Worm (Caenorhabditis elegans) whole organism, L4 larva: ENCODE data around the gene F20D12.7.

Source experiments
- D1046.2 ChIP-seq: fragments of 200-800 bp; sonication (Bioruptor generic); IDR thresholded peaks from 2 replicates; pipeline ENCODE4 v1.3.6; 2022; ENCODE audit warnings: missing genetic modification characterization, missing compliant biosample characterization
- F26F4.8 ChIP-seq: fragments of 200-800 bp; sonication (Bioruptor generic); conservative IDR thresholded peaks from 2 replicates; pipeline ENCODE4 v1.3.6; 2022; ENCODE audit warnings: missing genetic modification characterization, missing compliant biosample characterization
- F37D6.2 ChIP-seq: sonication (generic microtip); optimal IDR thresholded peaks from 2 replicates; lab custom pipeline; 2016; ENCODE audit warnings: mild to moderate bottlenecking, missing genetic modification characterization, missing compliant biosample characterization
- F49E8.2 ChIP-seq: sonication (generic microtip); optimal IDR thresholded peaks from 2 replicates; lab custom pipeline; 2016; ENCODE audit warnings: missing compliant biosample characterization, mild to moderate bottlenecking, missing genetic modification characterization, borderline replicate concordance
- R02D3.7 ChIP-seq: fragments of 150-350 bp; sonication (generic microtip); optimal IDR thresholded peaks from 3 replicates; lab custom pipeline; 2014; ENCODE audit warnings: missing biosample characterization, missing genetic modification characterization
- T20F7.1 ChIP-seq: fragments of 200-800 bp; sonication (Bioruptor generic); optimal IDR thresholded peaks from 2 replicates; lab custom pipeline; 2018; ENCODE audit warnings: mild to moderate bottlenecking, missing genetic modification characterization, missing compliant biosample characterization
- Y5F2A.4 ChIP-seq: fragments of 200-800 bp; sonication (Bioruptor generic); optimal IDR thresholded peaks from 2 replicates; lab custom pipeline; 2018; ENCODE audit warnings: mild to moderate bottlenecking, missing genetic modification characterization, missing compliant biosample characterization
- Y75B8A.6 ChIP-seq: fragments of 200-800 bp; sonication (Bioruptor generic); IDR thresholded peaks from 2 replicates; pipeline ENCODE4 v1.3.6; 2022; ENCODE audit warnings: missing genetic modification reagents, missing genetic modification characterization, missing compliant biosample characterization
- aha-1 ChIP-seq: fragments of 150-350 bp; peaks from one replicate; lab custom pipeline; 2014; ENCODE audit warnings: missing biosample characterization, missing genetic modification characterization
- attf-4 ChIP-seq: sonication (generic microtip); optimal IDR thresholded peaks from 3 replicates; lab custom pipeline; 2017; ENCODE audit warnings: missing biosample characterization, missing genetic modification characterization
- ceh-20 ChIP-seq: fragments of 200-800 bp; sonication (Bioruptor generic); IDR thresholded peaks from 2 replicates; pipeline ENCODE4 v1.3.6; 2022; ENCODE audit warnings: missing genetic modification reagents, missing genetic modification characterization, missing compliant biosample characterization
- ceh-62 ChIP-seq: sonication (generic microtip); optimal IDR thresholded peaks from 2 replicates; lab custom pipeline; 2017; ENCODE audit warnings: missing biosample characterization, missing genetic modification characterization
- ceh-82 ChIP-seq: sonication (generic microtip); optimal IDR thresholded peaks from 2 replicates; lab custom pipeline; 2017; ENCODE audit warnings: missing biosample characterization, missing genetic modification characterization
- ctbp-1 ChIP-seq: fragments of 200-800 bp; sonication (Bioruptor generic); IDR thresholded peaks from 2 replicates; pipeline ENCODE4 v1.3.6; 2022; ENCODE audit warnings: missing genetic modification reagents, missing genetic modification characterization, missing compliant biosample characterization
- daf-19 ChIP-seq: fragments of 200-800 bp; sonication (Bioruptor generic); conservative IDR thresholded peaks from 2 replicates; pipeline ENCODE4 v1.3.6; 2022; ENCODE audit warnings: missing genetic modification characterization, missing compliant biosample characterization
- daf-8 ChIP-seq: fragments of 200-800 bp; sonication (Bioruptor generic); IDR thresholded peaks from 2 replicates; pipeline ENCODE4 v1.3.6; 2022; ENCODE audit warnings: missing genetic modification characterization, missing compliant biosample characterization
- dmd-8 ChIP-seq: fragments of 200-800 bp; sonication (Bioruptor generic); IDR thresholded peaks from 2 replicates; pipeline ENCODE4 v1.3.6; 2022; ENCODE audit warnings: missing genetic modification characterization, missing compliant biosample characterization
- dmd-9 ChIP-seq: fragments of 200-800 bp; sonication (Bioruptor generic); IDR thresholded peaks from 2 replicates; pipeline ENCODE4 v1.3.6; 2022; ENCODE audit warnings: missing genetic modification reagents, missing genetic modification characterization, missing compliant biosample characterization
- dve-1 ChIP-seq: sonication (generic microtip); optimal IDR thresholded peaks from 2 replicates; lab custom pipeline; 2017; ENCODE audit warnings: antibody characterized with exemption, mild to moderate bottlenecking, missing genetic modification characterization, missing compliant biosample characterization; ENCODE audit not compliant: insufficient read depth
- egl-27 ChIP-seq: sonication (generic microtip); optimal IDR thresholded peaks from 3 replicates; lab custom pipeline; 2017; ENCODE audit warnings: missing biosample characterization, missing genetic modification reagents, missing genetic modification characterization
- fos-1 ChIP-seq: fragments of 150-350 bp; optimal IDR thresholded peaks from 2 replicates; lab custom pipeline; 2014; ENCODE audit warnings: missing biosample characterization, missing genetic modification characterization
- hlh-11 ChIP-seq: fragments of 200-800 bp; sonication (Bioruptor generic); optimal IDR thresholded peaks from 2 replicates; lab custom pipeline; 2018; ENCODE audit warnings: mild to moderate bottlenecking, missing genetic modification characterization, missing compliant biosample characterization
- hlh-30 ChIP-seq: sonication (generic microtip); optimal IDR thresholded peaks from 2 replicates; lab custom pipeline; 2017; ENCODE audit warnings: antibody characterized with exemption, mild to moderate bottlenecking, missing genetic modification characterization, missing compliant biosample characterization; ENCODE audit not compliant: insufficient read depth
- hmg-1.1 ChIP-seq: fragments of 200-800 bp; sonication (Bioruptor generic); IDR thresholded peaks from 2 replicates; pipeline ENCODE4 v1.3.6; 2022; ENCODE audit warnings: missing genetic modification reagents, missing genetic modification characterization, missing compliant biosample characterization
- lim-7 ChIP-seq: fragments of 200-800 bp; sonication (Bioruptor generic); IDR thresholded peaks from 2 replicates; pipeline ENCODE4 v1.3.6; 2022; ENCODE audit warnings: missing genetic modification characterization, missing compliant biosample characterization
- lin-15B ChIP-seq: fragments of 150-350 bp; sonication (generic microtip); optimal IDR thresholded peaks from 3 replicates; lab custom pipeline; 2014; ENCODE audit warnings: missing biosample characterization, missing genetic modification characterization
- lin-39 ChIP-seq: fragments of 150-350 bp; optimal IDR thresholded peaks from 2 replicates; lab custom pipeline; 2014; ENCODE audit warnings: missing biosample characterization, missing genetic modification reagents, missing genetic modification characterization
- mdl-1 ChIP-seq, 2 experiments: fragments of 150-350 bp in 1 of 2; sonication (generic microtip) in 1 of 2; optimal IDR thresholded peaks; 2 replicates each; lab custom pipeline; 2014 to 2017; ENCODE audit warnings: missing biosample characterization in 2 of 2, missing genetic modification characterization in 2 of 2
- mep-1 ChIP-seq: fragments of 150-350 bp; sonication (generic microtip); optimal IDR thresholded peaks from 3 replicates; lab custom pipeline; 2014; ENCODE audit warnings: missing biosample characterization, missing genetic modification characterization
- mes-2 ChIP-seq: sonication (generic microtip); optimal IDR thresholded peaks from 2 replicates; lab custom pipeline; 2016; ENCODE audit warnings: missing genotype, mild to moderate bottlenecking, missing genetic modification characterization, missing compliant biosample characterization; ENCODE audit not compliant: poor library complexity, severe bottlenecking
- mxl-3 ChIP-seq: fragments of 200-800 bp; sonication (Bioruptor generic); optimal IDR thresholded peaks from 2 replicates; lab custom pipeline; 2018; ENCODE audit warnings: mild to moderate bottlenecking, missing genetic modification characterization, missing compliant biosample characterization
- nhr-237 ChIP-seq: sonication (generic microtip); optimal IDR thresholded peaks from 2 replicates; lab custom pipeline; 2017; ENCODE audit warnings: missing biosample characterization, missing genetic modification characterization
- nhr-25 ChIP-seq: sonication (generic microtip); optimal IDR thresholded peaks from 2 replicates; lab custom pipeline; 2017; ENCODE audit warnings: missing genetic modification characterization, mild to moderate bottlenecking, missing compliant biosample characterization, antibody characterized with exemption, moderate library complexity, borderline replicate concordance; ENCODE audit not compliant: insufficient read depth
- nhr-28 ChIP-seq: fragments of 150-350 bp; optimal IDR thresholded peaks from 2 replicates; lab custom pipeline; 2014; ENCODE audit warnings: missing biosample characterization, missing genetic modification characterization
- nhr-42 ChIP-seq: fragments of 200-800 bp; sonication (Bioruptor generic); IDR thresholded peaks from 2 replicates; pipeline ENCODE4 v1.3.6; 2022; ENCODE audit warnings: missing genetic modification characterization, missing compliant biosample characterization
- nhr-48 ChIP-seq: sonication (generic microtip); optimal IDR thresholded peaks from 2 replicates; lab custom pipeline; 2016; ENCODE audit warnings: mild to moderate bottlenecking, missing genetic modification characterization, missing compliant biosample characterization
- nhr-76 ChIP-seq: fragments of 150-350 bp; optimal IDR thresholded peaks from 2 replicates; lab custom pipeline; 2014; ENCODE audit warnings: missing biosample characterization, missing genetic modification characterization
- php-3 ChIP-seq: fragments of 200-800 bp; sonication (Bioruptor generic); IDR thresholded peaks from 2 replicates; pipeline ENCODE4 v1.3.6; 2022; ENCODE audit warnings: missing genetic modification reagents, missing genetic modification characterization, missing compliant biosample characterization
- saeg-2 ChIP-seq: fragments of 200-800 bp; sonication (Bioruptor generic); IDR thresholded peaks from 2 replicates; pipeline ENCODE4 v1.3.6; 2022; ENCODE audit warnings: missing genetic modification reagents, missing genetic modification characterization, missing compliant biosample characterization
- set-16 ChIP-seq: fragments of 200-800 bp; sonication (Bioruptor generic); IDR thresholded peaks from 2 replicates; pipeline ENCODE4 v1.3.6; 2022; ENCODE audit warnings: missing genetic modification reagents, missing genetic modification characterization, missing compliant biosample characterization
- snpc-1.2 ChIP-seq: fragments of 200-800 bp; sonication (Bioruptor generic); IDR thresholded peaks from 2 replicates; pipeline ENCODE4 v1.3.6; 2022; ENCODE audit warnings: missing genetic modification reagents, missing genetic modification characterization, missing compliant biosample characterization
- spr-1 ChIP-seq: sonication (generic microtip); optimal IDR thresholded peaks from 2 replicates; lab custom pipeline; 2016; ENCODE audit warnings: mild to moderate bottlenecking, missing genetic modification characterization, missing compliant biosample characterization
- tag-97 ChIP-seq: fragments of 200-800 bp; sonication (Bioruptor generic); IDR thresholded peaks from 2 replicates; pipeline ENCODE4 v1.3.6; 2022; ENCODE audit warnings: missing genetic modification characterization, missing compliant biosample characterization
- unc-39 ChIP-seq: sonication (generic microtip); optimal IDR thresholded peaks from 2 replicates; lab custom pipeline; 2017; ENCODE audit warnings: missing biosample characterization, missing genetic modification characterization
- zag-1 ChIP-seq: fragments of 150-350 bp; optimal IDR thresholded peaks from 2 replicates; lab custom pipeline; 2014; ENCODE audit warnings: missing biosample characterization, missing genetic modification characterization
- zip-2 ChIP-seq: fragments of 150-350 bp; optimal IDR thresholded peaks from 2 replicates; lab custom pipeline; 2014; ENCODE audit warnings: missing biosample characterization, missing genetic modification characterization
- ztf-7 ChIP-seq: fragments of 150-350 bp; optimal IDR thresholded peaks from 2 replicates; lab custom pipeline; 2014; ENCODE audit warnings: missing biosample characterization, missing genetic modification characterization

Gene F20D12.7

DNA sequence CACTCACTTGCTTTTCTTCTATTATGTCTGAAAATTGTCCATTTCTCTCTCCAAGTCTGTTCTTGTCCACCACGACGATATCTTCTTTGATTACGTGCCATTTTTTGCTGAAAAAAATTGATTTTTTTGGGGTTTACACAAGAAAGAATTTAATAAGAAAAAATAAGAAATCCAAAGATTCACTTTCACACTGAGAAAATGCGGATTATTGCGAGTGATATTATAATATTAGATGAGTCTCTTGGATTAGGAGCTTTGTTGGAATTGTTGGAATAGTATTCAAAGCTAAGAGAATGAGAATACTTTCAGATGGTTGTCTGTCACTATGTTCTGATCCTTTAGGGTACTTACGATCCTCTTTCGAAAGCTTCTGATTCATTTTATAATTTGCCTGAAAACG is at the start of gene F20D12.7:
Gene F20D12.7, minus strand, starts transcription at position 101 of the 400 bp plus-strand sequence.
- no peak for TF ChIP-seq F49E8.2 (tag; lab: Kevin White, UChicago)
- TF ChIP-seq zip-2 (tag; lab: Kevin White, UChicago) = no peak
- TF ChIP-seq tag-97 = no peak
- no peak for TF ChIP-seq nhr-28
- TF ChIP-seq ceh-62 (tag; lab: Kevin White, UChicago) = no peak
- TF ChIP-seq R02D3.7 (tag; lab: Kevin White, UChicago) = no peak
- no peak for TF ChIP-seq snpc-1.2 (GFP tag; lab: Robert Waterston, UW)
- TF ChIP-seq F37D6.2 = no peak
- TF ChIP-seq, all 104 proteins: peak for 0

DNA sequence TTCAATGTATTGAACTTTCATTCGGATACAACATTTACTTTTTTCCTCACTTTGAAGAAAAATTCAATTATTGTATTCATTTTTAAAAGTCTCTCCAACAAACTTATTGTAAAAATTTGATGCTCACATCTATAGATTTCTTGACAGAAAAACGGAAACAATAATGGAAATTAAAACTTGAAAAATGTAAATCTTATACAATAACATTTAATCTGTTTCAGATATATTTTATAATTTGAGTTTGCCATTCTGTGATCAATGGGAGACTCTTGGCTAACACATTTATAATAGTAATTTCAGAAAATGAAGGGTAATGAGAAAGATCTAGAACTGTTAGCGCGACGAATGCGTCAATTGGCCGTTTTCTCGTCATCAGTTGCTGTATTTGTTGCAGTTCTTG is 49.7 kb upstream of the F20D12.7 start, which contains the start of gene col-115:
Gene col-115, plus strand, starts transcription at position 301 of the 400 bp plus-strand sequence.
- TF ChIP-seq nhr-237 = no peak
- TF ChIP-seq F26F4.8 (GFP tag; lab: Robert Waterston, UW) = no peak
- TF ChIP-seq mep-1 (tag; lab: Kevin White, UChicago) = no peak
- TF ChIP-seq php-3 = no peak
- no peak for TF ChIP-seq zip-2 (tag; lab: Kevin White, UChicago)
- TF ChIP-seq ztf-7 (tag; lab: Kevin White, UChicago) = no peak
- TF ChIP-seq egl-27 = no peak
- no peak for TF ChIP-seq ctbp-1 (GFP tag; lab: Robert Waterston, UW)
- no peak for TF ChIP-seq daf-19 (GFP tag; lab: Robert Waterston, UW)
- no peak for TF ChIP-seq Y75B8A.6 (GFP tag; lab: Robert Waterston, UW)
- no peak for TF ChIP-seq daf-8 (GFP tag; lab: Robert Waterston, UW)
- TF ChIP-seq ceh-82 (tag; lab: Kevin White, UChicago) = no peak
- TF ChIP-seq attf-4 (tag; lab: Kevin White, UChicago) = no peak
- TF ChIP-seq T20F7.1 (GFP tag; lab: Kevin White, UChicago) = no peak
- no peak for TF ChIP-seq fos-1 (tag; lab: Kevin White, UChicago)

DNA sequence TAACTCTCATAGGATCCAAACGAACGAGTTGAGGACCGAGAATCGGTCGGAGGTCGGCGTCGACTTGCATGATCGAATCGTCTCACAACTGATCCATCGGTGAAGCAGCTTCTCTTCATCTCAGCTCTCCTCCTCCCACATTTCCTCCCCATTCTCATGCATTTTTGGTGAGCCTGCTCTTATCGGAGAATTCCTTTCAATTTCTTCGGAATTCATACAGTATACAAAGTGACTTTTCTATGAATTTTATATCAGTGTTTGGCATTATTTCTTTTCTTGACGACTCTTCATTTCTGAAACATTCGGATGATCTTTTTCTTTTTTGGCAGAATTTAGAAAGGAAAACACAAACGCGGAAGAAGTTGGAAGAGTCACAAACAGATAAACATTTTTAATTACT is 48.3 kb upstream of the F20D12.7 start, which contains the start of gene mec-17:
Gene mec-17, minus strand, starts transcription at position 101 of the 400 bp plus-strand sequence.
- TF ChIP-seq mdl-1 (tag; optimal IDR thresholded peaks at IDR 0.05; lab: Kevin White, UChicago) (no peak), D1046.2 (GFP tag; lab: Robert Waterston, UW) (no peak), mxl-3 (GFP tag; lab: Kevin White, UChicago) (no peak)
- TF ChIP-seq, all 104 proteins: peak for 0

DNA sequence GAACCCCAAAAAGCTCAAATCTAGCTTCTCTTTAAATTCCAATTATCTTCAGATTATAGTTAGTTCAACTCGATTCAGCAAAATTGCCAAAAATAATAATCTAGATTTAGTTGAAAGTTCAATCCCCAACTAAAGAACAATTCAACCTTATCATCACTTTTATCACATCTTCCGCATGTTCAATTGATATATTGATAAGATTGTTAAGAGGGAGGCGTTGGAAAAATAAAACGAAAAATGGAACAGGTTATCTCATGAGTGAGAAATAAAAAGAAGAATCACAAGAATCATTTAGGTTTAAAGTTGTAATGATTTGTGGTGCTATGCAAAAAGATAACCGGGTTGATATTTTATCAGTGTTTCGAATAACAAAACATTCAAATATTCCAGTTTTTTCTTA is 47.0 kb upstream of the F20D12.7 start:
- TF ChIP-seq nhr-25 (tag; lab: Kevin White, UChicago) (no peak), dmd-8 (GFP tag; lab: Robert Waterston, UW) (no peak), saeg-2 (no peak), hlh-30 (peak; percentile 38), nhr-42 (GFP tag; lab: Robert Waterston, UW) (no peak), nhr-48 (tag; lab: Kevin White, UChicago) (peak; percentile 29), lim-7 (GFP tag; lab: Robert Waterston, UW) (no peak), set-16 (GFP tag; lab: Robert Waterston, UW) (no peak), aha-1 (tag; lab: Kevin White, UChicago) (peak; percentile 47), Y5F2A.4 (GFP tag; lab: Kevin White, UChicago) (no peak), dve-1 (tag; lab: Kevin White, UChicago) (no peak), lin-39 (no peak), hlh-11 (tag; lab: Kevin White, UChicago) (peak; percentile 27), dmd-9 (GFP tag; lab: Robert Waterston, UW) (no peak), mxl-3 (GFP tag; lab: Kevin White, UChicago) (peak; percentile 61), hmg-1.1 (no peak), zag-1 (tag; lab: Kevin White, UChicago) (no peak), mdl-1 (tag; optimal IDR thresholded peaks at IDR 0.05; lab: Kevin White, UChicago) (peak in 1 of 2 experiments; percentile 49), unc-39 (tag; lab: Kevin White, UChicago) (no peak), lin-15B (no peak), spr-1 (tag; lab: Kevin White, UChicago) (no peak), nhr-237 (no peak), mes-2 (tag; lab: Kevin White, UChicago) (no peak), nhr-28 (peak; percentile 46), nhr-76 (no peak), mep-1 (tag; lab: Kevin White, UChicago) (no peak), ceh-20 (GFP tag; lab: Robert Waterston, UW) (no peak)
